Fruit fly (Drosophila melanogaster) whole organism, adult: ENCODE data around the gene Enoph.

ENCODE experiments used
- CG11617 ChIP-seq: fragments of 200-800 bp; sonication (Bioruptor generic); optimal IDR thresholded peaks from 2 replicates; lab custom pipeline; 2017; ENCODE audit warnings: mild to moderate bottlenecking, missing biosample characterization, missing genetic modification reagents, missing genetic modification characterization
- CG7045 ChIP-seq: fragments of 200-800 bp; sonication (Bioruptor generic); optimal IDR thresholded peaks from 2 replicates; lab custom pipeline; 2017; ENCODE audit warnings: missing biosample characterization, mild to moderate bottlenecking, missing genetic modification characterization
- Clk ChIP-seq: fragments of 200-800 bp; sonication (Bioruptor generic); optimal IDR thresholded peaks from 2 replicates; lab custom pipeline; 2017; ENCODE audit warnings: missing biosample characterization, missing genetic modification characterization
- Hr96 ChIP-seq: fragments of 200-800 bp; sonication (Bioruptor generic); optimal IDR thresholded peaks from 2 replicates; lab custom pipeline; 2016; ENCODE audit warnings: missing biosample characterization, missing genetic modification characterization
- cic ChIP-seq: fragments of 200-800 bp; sonication (Bioruptor generic); optimal IDR thresholded peaks from 2 replicates; lab custom pipeline; 2017; ENCODE audit warnings: missing biosample characterization, mild to moderate bottlenecking, missing genetic modification characterization, moderate library complexity
- cnc ChIP-seq, 2 experiments: fragments of >200 bp; optimal IDR thresholded peaks; 2 replicates each; lab custom pipeline; 2017
- ovo ChIP-seq: fragments of 200-800 bp; sonication (Bioruptor generic); optimal IDR thresholded peaks from 2 replicates; lab custom pipeline; 2016; ENCODE audit warnings: missing biosample characterization, missing genetic modification characterization
- pad ChIP-seq: fragments of 200-800 bp; sonication (Bioruptor generic); optimal IDR thresholded peaks from 3 replicates; lab custom pipeline; 2017; ENCODE audit warnings: missing biosample characterization, missing genetic modification characterization, mild to moderate bottlenecking, moderate library complexity, missing genetic modification reagents
- tj ChIP-seq: fragments of 200-800 bp; sonication (Bioruptor generic); optimal IDR thresholded peaks from 3 replicates; lab custom pipeline; 2017; ENCODE audit warnings: missing biosample characterization, mild to moderate bottlenecking, missing genetic modification characterization, moderate library complexity

DNA sequence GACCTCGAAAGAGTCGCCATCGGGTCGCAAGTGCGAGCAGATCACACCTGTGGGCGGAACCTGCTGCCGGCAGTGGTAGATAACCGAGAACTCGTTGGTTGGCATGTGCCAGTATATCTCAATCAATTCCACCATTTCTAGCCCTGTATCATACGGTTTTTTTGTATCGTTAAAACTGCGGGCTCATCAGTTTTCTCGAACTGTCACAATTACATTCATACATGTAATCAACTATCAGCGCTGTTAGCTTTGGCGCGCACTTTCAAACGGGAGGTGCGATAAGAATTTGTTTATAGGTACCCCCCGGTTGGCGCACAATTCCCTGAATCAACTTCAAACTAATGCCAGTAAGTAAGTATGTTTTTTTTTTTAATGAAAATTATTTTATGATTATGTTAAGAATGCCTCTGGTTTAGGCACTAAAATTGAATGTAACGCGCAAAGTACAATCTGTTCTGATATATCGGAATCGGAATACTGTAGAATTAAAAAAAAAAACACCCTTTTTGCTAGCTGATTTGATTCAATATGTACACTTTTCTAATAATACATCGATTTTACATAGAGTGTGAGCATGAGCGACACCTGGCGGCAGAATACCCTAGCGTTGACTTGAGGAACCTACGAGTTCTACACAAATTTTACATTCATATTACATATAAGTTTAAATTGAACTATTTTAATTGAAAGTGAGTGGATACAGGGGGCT is 42.3 kb upstream of the Enoph start:
- TF ChIP-seq tj (GFP tag; lab: Kevin White, UChicago) (peak; percentile 91), Hr96 (no peak), ovo (peak; percentile 36), cic (GFP tag; lab: Kevin White, UChicago) (peak; percentile 0), CG11617 (GFP tag; lab: Kevin White, UChicago) (no peak), CG7045 (GFP tag; lab: Kevin White, UChicago) (no peak), pad (no peak), cnc (optimal IDR thresholded peaks at IDR 0.05; lab: Kevin White, UChicago) (no peak), Clk (GFP tag; lab: Kevin White, UChicago) (no peak)
